Worm (Caenorhabditis elegans) whole organism, L3 larva: ENCODE results near the gene T13C5.6.

Experiments used
- R02D3.7 ChIP-seq: fragments of 150-350 bp; optimal IDR thresholded peaks from 2 replicates; lab custom pipeline; 2014; ENCODE audit warnings: missing biosample characterization, missing genetic modification characterization
- ZK546.5 ChIP-seq: sonication (generic microtip); optimal IDR thresholded peaks from 2 replicates; lab custom pipeline; 2017; ENCODE audit warnings: missing biosample characterization, missing genetic modification characterization
- ama-1 ChIP-seq: fragments of 150-350 bp; optimal IDR thresholded peaks from 2 replicates; lab custom pipeline; 2018
- ceh-82 ChIP-seq: fragments of 150-350 bp; optimal IDR thresholded peaks from 2 replicates; lab custom pipeline; 2014; ENCODE audit warnings: missing biosample characterization, missing genetic modification characterization
- ceh-9 ChIP-seq: sonication (generic microtip); optimal IDR thresholded peaks from 2 replicates; lab custom pipeline; 2018; ENCODE audit warnings: missing biosample characterization, missing genetic modification characterization
- daf-12 ChIP-seq: fragments of 150-350 bp; optimal IDR thresholded peaks from 2 replicates; lab custom pipeline; 2014; ENCODE audit warnings: missing biosample characterization, missing genetic modification reagents, missing genetic modification characterization
- egl-27 ChIP-seq: sonication (generic microtip); optimal IDR thresholded peaks from 4 replicates; lab custom pipeline; 2017; ENCODE audit warnings: missing biosample characterization, missing genetic modification reagents, missing genetic modification characterization
- elt-1 ChIP-seq: fragments of 150-350 bp; optimal IDR thresholded peaks from 2 replicates; lab custom pipeline; 2014; ENCODE audit warnings: missing biosample characterization, missing genetic modification characterization
- elt-2 ChIP-seq: sonication (generic microtip); optimal IDR thresholded peaks from 2 replicates; lab custom pipeline; 2016; ENCODE audit warnings: missing genetic modification reagents, mild to moderate bottlenecking, missing genetic modification characterization, missing compliant biosample characterization
- elt-3 ChIP-seq, 3 experiments: fragments of 150-350 bp in 1 of 3; sonication (generic microtip) in 2 of 3; optimal IDR thresholded peaks; 2 replicates in 2 of 3; 4 replicates in 1 of 3; lab custom pipeline; 2014 to 2017; ENCODE audit warnings: missing biosample characterization in 3 of 3, missing genetic modification characterization in 3 of 3
- fkh-10 ChIP-seq: sonication (generic microtip); optimal IDR thresholded peaks from 2 replicates; lab custom pipeline; 2017; ENCODE audit warnings: missing biosample characterization, missing genetic modification reagents, missing genetic modification characterization
- hmg-11 ChIP-seq: sonication (generic microtip); optimal IDR thresholded peaks from 2 replicates; lab custom pipeline; 2016; ENCODE audit warnings: missing genetic modification characterization, missing compliant biosample characterization
- jun-1 ChIP-seq: fragments of 150-350 bp; optimal IDR thresholded peaks from 2 replicates; lab custom pipeline; 2014; ENCODE audit warnings: missing biosample characterization, missing genetic modification reagents, missing genetic modification characterization
- lin-15B ChIP-seq: fragments of 150-350 bp; optimal IDR thresholded peaks from 2 replicates; lab custom pipeline; 2014; ENCODE audit warnings: missing biosample characterization, missing genetic modification characterization
- lin-39 ChIP-seq: fragments of 150-350 bp; optimal IDR thresholded peaks from 2 replicates; lab custom pipeline; 2018; ENCODE audit warnings: missing biosample characterization, missing genetic modification reagents, missing genetic modification characterization
- mdl-1 ChIP-seq: fragments of 150-350 bp; optimal IDR thresholded peaks from 2 replicates; lab custom pipeline; 2014; ENCODE audit warnings: missing biosample characterization, missing genetic modification characterization
- mml-1 ChIP-seq: fragments of 150-350 bp; sonication (generic microtip); optimal IDR thresholded peaks from 3 replicates; lab custom pipeline; 2014; ENCODE audit warnings: missing biosample characterization, missing genetic modification characterization
- nfya-1 ChIP-seq: sonication (generic microtip); optimal IDR thresholded peaks from 2 replicates; lab custom pipeline; 2017; ENCODE audit warnings: missing genetic modification characterization, mild to moderate bottlenecking, missing compliant biosample characterization, antibody characterized with exemption, moderate library complexity; ENCODE audit not compliant: insufficient read depth
- nhr-11 ChIP-seq: fragments of 150-350 bp; optimal IDR thresholded peaks from 2 replicates; lab custom pipeline; 2014; ENCODE audit warnings: missing biosample characterization, missing genetic modification characterization
- nhr-23 ChIP-seq: fragments of 150-350 bp; optimal IDR thresholded peaks from 2 replicates; lab custom pipeline; 2014; ENCODE audit warnings: missing biosample characterization, missing genetic modification reagents, missing genetic modification characterization
- nhr-237 ChIP-seq: fragments of 150-350 bp; optimal IDR thresholded peaks from 2 replicates; lab custom pipeline; 2014; ENCODE audit warnings: missing biosample characterization, missing genetic modification characterization
- nhr-28 ChIP-seq: fragments of 150-350 bp; optimal IDR thresholded peaks from 2 replicates; lab custom pipeline; 2014; ENCODE audit warnings: missing biosample characterization, missing genetic modification characterization
- nhr-43 ChIP-seq: sonication (generic microtip); optimal IDR thresholded peaks from 2 replicates; lab custom pipeline; 2016; ENCODE audit warnings: mild to moderate bottlenecking, missing genetic modification characterization, missing compliant biosample characterization; ENCODE audit not compliant: poor library complexity, severe bottlenecking
- nhr-67 ChIP-seq: fragments of 150-350 bp; optimal IDR thresholded peaks from 2 replicates; lab custom pipeline; 2014; ENCODE audit warnings: missing biosample characterization, missing genetic modification characterization
- nhr-77 ChIP-seq: fragments of 150-350 bp; optimal IDR thresholded peaks from 2 replicates; lab custom pipeline; 2014; ENCODE audit warnings: missing biosample characterization, missing genetic modification characterization
- pha-4 ChIP-seq: fragments of 150-350 bp; optimal IDR thresholded peaks from 2 replicates; lab custom pipeline; 2014; ENCODE audit warnings: missing biosample characterization, missing genetic modification reagents, missing genetic modification characterization
- sea-2 ChIP-seq: fragments of 150-350 bp; sonication (generic microtip); optimal IDR thresholded peaks from 4 replicates; lab custom pipeline; 2014; ENCODE audit warnings: missing biosample characterization, missing genetic modification reagents, missing genetic modification characterization
- snpc-4 ChIP-seq: fragments of 150-350 bp; optimal IDR thresholded peaks from 2 replicates; lab custom pipeline; 2014; ENCODE audit warnings: missing biosample characterization, missing genetic modification characterization
- tbx-2 ChIP-seq: sonication (generic microtip); optimal IDR thresholded peaks from 2 replicates; lab custom pipeline; 2016; ENCODE audit warnings: mild to moderate bottlenecking, missing genetic modification characterization, missing compliant biosample characterization
- unc-39 ChIP-seq: sonication (generic microtip); optimal IDR thresholded peaks from 4 replicates; lab custom pipeline; 2017; ENCODE audit warnings: missing biosample characterization, missing genetic modification characterization
- ztf-4 ChIP-seq: fragments of 150-350 bp; optimal IDR thresholded peaks from 2 replicates; lab custom pipeline; 2014; ENCODE audit warnings: missing biosample characterization, missing genetic modification characterization

Gene T13C5.6

ce11 chrX:6239927-6240639, 32.6 kb upstream of the T13C5.6 start:
- TF ChIP-seq hmg-11 (peak; percentile 62), lin-15B (tag; lab: Kevin White, UChicago) (peak; percentile 12), pha-4 (peak; percentile 74), mml-1 (tag; lab: Kevin White, UChicago) (no peak), elt-2 (tag; lab: Kevin White, UChicago) (no peak), ZK546.5 (tag; lab: Kevin White, UChicago) (no peak), nfya-1 (tag; lab: Kevin White, UChicago) (peak; percentile 43)

ce11 chrX:6238973-6239372, 31.5 kb upstream of the T13C5.6 start, which contains the start of gene rml-3:
Gene rml-3 (minus strand): TSS chrX:6239065.
- TF ChIP-seq nhr-237 (tag; lab: Kevin White, UChicago) = no peak
- peak; percentile 74 for TF ChIP-seq nhr-23 (tag; lab: Kevin White, UChicago)

ce11 chrX:6235443-6235842, 28.0 kb upstream of the T13C5.6 start, which contains the start of gene hsp-43:
Gene hsp-43 (minus strand): TSS chrX:6235543.
- TF ChIP-seq sea-2 (GFP tag; lab: Kevin White, UChicago) = no peak

- TF ChIP-seq unc-39 (no peak), jun-1 (tag; lab: Kevin White, UChicago) (no peak), ztf-4 (tag; lab: Kevin White, UChicago) (no peak), mml-1 (tag; lab: Kevin White, UChicago) (no peak), mdl-1 (tag; lab: Kevin White, UChicago) (no peak), R02D3.7 (tag; lab: Kevin White, UChicago) (no peak), elt-3 (tag; optimal IDR thresholded peaks at IDR 0.05; lab: Kevin White, UChicago) (no peak), lin-39 (tag; lab: Kevin White, UChicago) (no peak), sea-2 (GFP tag; lab: Kevin White, UChicago) (no peak), egl-27 (tag; lab: Kevin White, UChicago) (no peak), tbx-2 (no peak), nhr-23 (tag; lab: Kevin White, UChicago) (no peak)
Observed at ce11 chrX:6232998-6233626, 25.6 kb upstream of the T13C5.6 start, which contains the start of gene C14F11.4. Gene C14F11.4 (minus strand): TSS chrX:6233048.

- TF ChIP-seq nhr-43 (no peak), hmg-11 (no peak), ama-1 (no peak), nhr-11 (tag; lab: Kevin White, UChicago) (no peak), nhr-28 (tag; lab: Kevin White, UChicago) (no peak), jun-1 (tag; lab: Kevin White, UChicago) (no peak), ceh-9 (tag; lab: Kevin White, UChicago) (no peak), fkh-10 (GFP tag; lab: Kevin White, UChicago) (no peak), nhr-67 (tag; lab: Kevin White, UChicago) (no peak), egl-27 (tag; lab: Kevin White, UChicago) (no peak), nfya-1 (tag; lab: Kevin White, UChicago) (no peak), nhr-237 (tag; lab: Kevin White, UChicago) (no peak), ztf-4 (tag; lab: Kevin White, UChicago) (no peak), daf-12 (no peak), ceh-82 (tag; lab: Kevin White, UChicago) (no peak), elt-3 (tag; optimal IDR thresholded peaks at IDR 0.05; lab: Kevin White, UChicago) (no peak), nhr-77 (tag; lab: Kevin White, UChicago) (no peak), elt-1 (tag; lab: Kevin White, UChicago) (no peak), snpc-4 (tag; lab: Kevin White, UChicago) (no peak)
Observed at ce11 chrX:6230669-6231068, 23.2 kb upstream of the T13C5.6 start, which contains the start of gene lite-1. Gene lite-1 (minus strand): TSS chrX:6230769.
